Worm (Caenorhabditis elegans) whole organism, L4 larva: ENCODE results near the gene R01B10.2.

Experiments used
- dve-1 ChIP-seq: sonication (generic microtip); optimal IDR thresholded peaks from 2 replicates; lab custom pipeline; 2017; ENCODE audit warnings: antibody characterized with exemption, mild to moderate bottlenecking, missing genetic modification characterization, missing compliant biosample characterization; ENCODE audit not compliant: insufficient read depth
- nhr-25 ChIP-seq: sonication (generic microtip); optimal IDR thresholded peaks from 2 replicates; lab custom pipeline; 2017; ENCODE audit warnings: missing genetic modification characterization, mild to moderate bottlenecking, missing compliant biosample characterization, antibody characterized with exemption, moderate library complexity, borderline replicate concordance; ENCODE audit not compliant: insufficient read depth
- zag-1 ChIP-seq: fragments of 150-350 bp; optimal IDR thresholded peaks from 2 replicates; lab custom pipeline; 2014; ENCODE audit warnings: missing biosample characterization, missing genetic modification characterization

DNA sequence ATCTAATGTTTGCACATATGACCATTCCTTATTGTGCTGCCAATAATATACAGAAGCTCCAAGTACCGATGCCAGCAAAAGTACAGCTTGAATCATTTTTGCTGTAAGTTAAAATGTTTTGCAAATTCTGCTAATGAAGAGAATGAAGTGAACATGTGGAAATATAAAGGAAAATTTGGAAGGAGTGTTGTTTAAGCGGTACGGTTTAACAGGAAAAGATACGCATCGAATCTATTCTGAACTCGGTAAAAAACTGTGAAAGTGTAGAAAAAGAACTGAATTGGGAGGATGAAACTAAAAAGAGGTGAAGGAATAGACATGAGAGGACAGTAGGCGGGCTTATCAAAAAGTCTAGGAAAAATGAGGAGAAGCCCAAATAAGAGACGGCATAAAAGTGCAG lies 22.1 kb upstream of the R01B10.2 start, which contains the start of gene Y38A10A.2:
- TF ChIP-seq dve-1 (tag; lab: Kevin White, UChicago), result no peak
- no peak for TF ChIP-seq zag-1 (tag; lab: Kevin White, UChicago)
- no peak for TF ChIP-seq nhr-25 (tag; lab: Kevin White, UChicago)
